Worm (Caenorhabditis elegans) whole organism, young adult: ENCODE results near the gene C25E10.5.

Experiments used
- T26A5.8 ChIP-seq: sonication (generic microtip); optimal IDR thresholded peaks from 2 replicates; lab custom pipeline; 2016; ENCODE audit warnings: missing genetic modification characterization, missing compliant biosample characterization
- athp-1 ChIP-seq: sonication (generic microtip); optimal IDR thresholded peaks from 2 replicates; lab custom pipeline; 2017; ENCODE audit warnings: mild to moderate bottlenecking, missing genetic modification characterization, missing compliant biosample characterization
- attf-5 ChIP-seq: fragments of 200-800 bp; sonication (Bioruptor generic); optimal IDR thresholded peaks from 2 replicates; lab custom pipeline; 2018; ENCODE audit warnings: mild to moderate bottlenecking, missing genetic modification characterization, missing compliant biosample characterization
- ccch-3 ChIP-seq: fragments of 200-800 bp; sonication (Bioruptor generic); optimal IDR thresholded peaks from 2 replicates; lab custom pipeline; 2018; ENCODE audit warnings: mild to moderate bottlenecking, missing genetic modification characterization, missing compliant biosample characterization
- ceh-91 ChIP-seq: fragments of 200-800 bp; sonication (Bioruptor generic); IDR thresholded peaks from 2 replicates; pipeline ENCODE4 v1.3.6; 2022; ENCODE audit warnings: missing genetic modification reagents, missing genetic modification characterization, missing compliant biosample characterization
- lin-35 ChIP-seq, 3 experiments: fragments of 150-350 bp in 2 of 3; sonication (generic microtip) in 1 of 3; optimal IDR thresholded peaks; 2 replicates each; lab custom pipeline; 2014 to 2018; ENCODE audit warnings: missing biosample characterization in 3 of 3, missing genetic modification characterization in 3 of 3, missing genetic modification reagents in 3 of 3
- nhr-179 ChIP-seq: sonication (generic microtip); optimal IDR thresholded peaks from 2 replicates; lab custom pipeline; 2016; ENCODE audit warnings: mild to moderate bottlenecking, missing genetic modification characterization, missing compliant biosample characterization
- rec-8 ChIP-seq, 2 experiments: sonication (generic microtip); optimal IDR thresholded peaks; 2 replicates each; lab custom pipeline; 2016; ENCODE audit warnings: mild to moderate bottlenecking in 2 of 2, missing genetic modification characterization in 2 of 2, missing genetic modification reagents in 2 of 2, missing genotype in 2 of 2, missing biosample characterization in 1 of 2, missing compliant biosample characterization in 1 of 2, moderate library complexity in 1 of 2
- snpc-1.3 ChIP-seq: sonication (generic microtip); optimal IDR thresholded peaks from 2 replicates; lab custom pipeline; 2017; ENCODE audit warnings: missing genetic modification characterization, mild to moderate bottlenecking, missing compliant biosample characterization, antibody characterized with exemption, moderate library complexity, missing genotype, missing genetic modification reagents; ENCODE audit not compliant: insufficient read depth
- snpc-4 ChIP-seq, 5 experiments: fragments of 150-350 bp in 1 of 5; sonication (generic microtip) in 4 of 5; optimal IDR thresholded peaks; 2 replicates each; lab custom pipeline; 2014 to 2018; ENCODE audit warnings: missing genetic modification characterization in 5 of 5, missing biosample characterization in 3 of 5, antibody characterized with exemption in 2 of 5, mild to moderate bottlenecking in 2 of 5, missing compliant biosample characterization in 2 of 5, missing genotype in 2 of 5, moderate library complexity in 2 of 5, missing genetic modification reagents in 1 of 5
- zfh-2 ChIP-seq: fragments of 200-800 bp; sonication (Bioruptor generic); conservative IDR thresholded peaks from 2 replicates; pipeline ENCODE4 v1.3.6; 2022; ENCODE audit warnings: missing genetic modification reagents, missing genetic modification characterization, missing compliant biosample characterization

DNA sequence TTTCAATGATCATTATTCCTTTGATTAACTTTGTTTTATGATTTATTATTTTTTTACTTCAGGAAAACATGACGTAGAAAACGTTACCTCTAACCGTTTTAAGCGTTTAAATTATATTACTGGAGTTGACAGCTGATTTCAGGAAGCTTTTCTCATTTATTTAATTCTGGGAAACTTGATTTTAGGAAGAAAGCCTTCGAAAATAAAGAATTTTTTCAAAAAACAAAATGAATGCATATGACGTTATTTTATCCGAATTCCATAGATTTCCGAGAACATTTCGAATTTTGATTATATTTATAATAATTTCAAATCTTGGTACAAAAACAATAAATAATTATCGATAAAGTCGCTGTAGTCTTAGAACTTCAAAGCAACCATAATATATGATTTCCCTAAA is 18.9 kb downstream of the C25E10.5 start:
- TF ChIP-seq snpc-4 (GFP tag; optimal IDR thresholded peaks at IDR 0.05; lab: Kevin White, UChicago) (no peak), snpc-4 (tag; optimal IDR thresholded peaks at IDR 0.05; lab: Kevin White, UChicago) (no peak), lin-35 (GFP tag; optimal IDR thresholded peaks at IDR 0.05; lab: Kevin White, UChicago) (no peak), attf-5 (no peak), snpc-1.3 (tag; lab: Kevin White, UChicago) (no peak), rec-8 (tag; optimal IDR thresholded peaks at IDR 0.05; lab: Kevin White, UChicago) (no peak), athp-1 (no peak), T26A5.8 (tag; lab: Kevin White, UChicago) (no peak), zfh-2 (GFP tag; lab: Robert Waterston, UW) (no peak), ccch-3 (GFP tag; lab: Kevin White, UChicago) (no peak), ceh-91 (no peak), nhr-179 (tag; lab: Kevin White, UChicago) (no peak)
